Worm (Caenorhabditis elegans): ENCODE data around the gene F18A1.7.

- TF ChIP-seq lin-29 (GFP tag; IDR thresholded peaks at IDR 0.05) (no peak), php-3 (GFP tag; IDR thresholded peaks at IDR 0.05) (no peak), madf-9 (GFP tag; conservative IDR thresholded peaks at IDR 0.05) (no peak), R02D3.7 (tag; optimal IDR thresholded peaks at IDR 0.05) (no peak), snpc-4 (tag; optimal IDR thresholded peaks at IDR 0.05) (no peak), gei-8 (GFP tag; optimal IDR thresholded peaks at IDR 0.05) (no peak), hmg-1.1 (GFP tag; IDR thresholded peaks at IDR 0.05) (no peak), nhr-48 (tag; optimal IDR thresholded peaks at IDR 0.05) (no peak)
These were observed 26.6 kb downstream of the F18A1.7 start for ce11 chrII:7636941-7637340.

Data from whole organism, L4 larva.